Fruit fly (Drosophila melanogaster): ENCODE measurements around the gene CG7208.

The CG7208 gene

dm6 chr3R:18215900-18216299, 30.4 kb upstream of the CG7208 start, which contains the start of gene CG14314:
CG14314 (plus strand) TSS chr3R:18216142.
- TF ChIP-seq usp (GFP tag; optimal IDR thresholded peaks at IDR 0.05) (no peak), brk (GFP tag; optimal IDR thresholded peaks at IDR 0.05) (no peak), N (GFP tag; optimal IDR thresholded peaks at IDR 0.05) (no peak), dsf (GFP tag; optimal IDR thresholded peaks at IDR 0.05; ENCODE audit: borderline replicate concordance) (no peak), h (GFP tag; optimal IDR thresholded peaks at IDR 0.05) (no peak), jim (GFP tag; optimal IDR thresholded peaks at IDR 0.05) (no peak), psq (GFP tag; optimal IDR thresholded peaks at IDR 0.05) (no peak), pan (optimal IDR thresholded peaks at IDR 0.05) (no peak)

dm6 chr3R:18215300-18215699, 29.8 kb upstream of the CG7208 start:
- peak; percentile 12 for TF ChIP-seq sv (GFP tag; optimal IDR thresholded peaks at IDR 0.05)
- TF ChIP-seq rgr (GFP tag; optimal IDR thresholded peaks at IDR 0.05) = peak; percentile 47
- no peak for TF ChIP-seq Hnf4 (GFP tag; optimal IDR thresholded peaks at IDR 0.05)
- peak; percentile 55 for TF ChIP-seq h (GFP tag; optimal IDR thresholded peaks at IDR 0.05)
- no peak for TF ChIP-seq Abd-B (GFP tag; optimal IDR thresholded peaks at IDR 0.05)
- peak; percentile 4 for TF ChIP-seq Jra (GFP tag; optimal IDR thresholded peaks at IDR 0.05)
- TF ChIP-seq Vsx2 (GFP tag; optimal IDR thresholded peaks at IDR 0.05; ENCODE audit: partially characterized antibody) = no peak
- no peak for TF ChIP-seq lola (GFP tag; optimal IDR thresholded peaks at IDR 0.05)
- TF ChIP-seq CG32264 (GFP tag; optimal IDR thresholded peaks at IDR 0.05) = no peak
- TF ChIP-seq OdsH (GFP tag; optimal IDR thresholded peaks at IDR 0.05) = no peak
- TF ChIP-seq dmrt93B (GFP tag; optimal IDR thresholded peaks at IDR 0.05) = no peak
- TF ChIP-seq jim (GFP tag; optimal IDR thresholded peaks at IDR 0.05) = no peak
- TF ChIP-seq dl (GFP tag; optimal IDR thresholded peaks at IDR 0.05; ENCODE audit: insufficient read depth in 1 of 2, partially characterized antibody in 2 of 2) = no peak
- no peak for TF ChIP-seq HLH106 (tag; optimal IDR thresholded peaks at IDR 0.05)
- no peak for TF ChIP-seq Myc (optimal IDR thresholded peaks at IDR 0.05)
- TF ChIP-seq CrebA (GFP tag; optimal IDR thresholded peaks at IDR 0.05; ENCODE audit: borderline replicate concordance) = no peak
- no peak for TF ChIP-seq CG9705 (GFP tag; optimal IDR thresholded peaks at IDR 0.05)
- TF ChIP-seq usp (GFP tag; optimal IDR thresholded peaks at IDR 0.05) = no peak
- TF ChIP-seq brk (GFP tag; optimal IDR thresholded peaks at IDR 0.05) = no peak
- no peak for TF ChIP-seq Sp1 (GFP tag; optimal IDR thresholded peaks at IDR 0.05)
- peak in 1 of 2 experiments; percentile 51 for TF ChIP-seq foxo (GFP tag; optimal IDR thresholded peaks at IDR 0.05)
- peak; percentile 3 for TF ChIP-seq dsf (GFP tag; optimal IDR thresholded peaks at IDR 0.05; ENCODE audit: borderline replicate concordance)
- TF ChIP-seq pan (optimal IDR thresholded peaks at IDR 0.05) = no peak
- TF ChIP-seq sage (GFP tag; optimal IDR thresholded peaks at IDR 0.05) = no peak
- TF ChIP-seq GATAd (GFP tag; optimal IDR thresholded peaks at IDR 0.05) = no peak
- peak; percentile 35 for TF ChIP-seq woc (GFP tag; optimal IDR thresholded peaks at IDR 0.05)
- no peak for TF ChIP-seq tai (GFP tag; optimal IDR thresholded peaks at IDR 0.05)
- TF ChIP-seq Dif (GFP tag; optimal IDR thresholded peaks at IDR 0.05; ENCODE audit: partially characterized antibody) = no peak
- peak; percentile 1 for TF ChIP-seq psq (GFP tag; optimal IDR thresholded peaks at IDR 0.05)
- TF ChIP-seq Dfd (GFP tag; optimal IDR thresholded peaks at IDR 0.05) = no peak
- peak; percentile 35 for TF ChIP-seq br (GFP tag; optimal IDR thresholded peaks at IDR 0.05)
- TF ChIP-seq Hr78 (GFP tag; optimal IDR thresholded peaks at IDR 0.05) = no peak
- TF ChIP-seq Mio (GFP tag; optimal IDR thresholded peaks at IDR 0.05) = no peak
- no peak for TF ChIP-seq Rel (GFP tag; optimal IDR thresholded peaks at IDR 0.05)
- no peak for TF ChIP-seq Rel (tag; optimal IDR thresholded peaks at IDR 0.05)
- no peak for TF ChIP-seq N (GFP tag; optimal IDR thresholded peaks at IDR 0.05)
- peak; percentile 53 for TF ChIP-seq ey (GFP tag; optimal IDR thresholded peaks at IDR 0.05)
- peak; percentile 23 for TF ChIP-seq fru (GFP tag; optimal IDR thresholded peaks at IDR 0.05)
- peak; percentile 24 for TF ChIP-seq Hr83 (GFP tag; optimal IDR thresholded peaks at IDR 0.05; ENCODE audit: poor library complexity, severe bottlenecking)

dm6 chr3R:18208479-18208878, 23.0 kb upstream of the CG7208 start, which contains the start of gene CG44158:
CG44158 (plus strand) TSS chr3R:18208779.
- TF ChIP-seq h (GFP tag; optimal IDR thresholded peaks at IDR 0.05) (no peak), Rel (GFP tag; optimal IDR thresholded peaks at IDR 0.05) (no peak), Rel (tag; optimal IDR thresholded peaks at IDR 0.05) (no peak), jim (GFP tag; optimal IDR thresholded peaks at IDR 0.05) (no peak), dmrt93B (GFP tag; optimal IDR thresholded peaks at IDR 0.05) (no peak), dl (GFP tag; optimal IDR thresholded peaks at IDR 0.05; ENCODE audit: insufficient read depth in 1 of 2, partially characterized antibody in 2 of 2) (no peak), lola (GFP tag; optimal IDR thresholded peaks at IDR 0.05) (no peak), sage (GFP tag; optimal IDR thresholded peaks at IDR 0.05) (no peak)
